Worm (Caenorhabditis elegans) whole organism, mixed stage, embryonic: ENCODE data around the gene str-89.

Experiments
- M03D4.4 ChIP-seq: sonication (generic microtip); optimal IDR thresholded peaks from 2 replicates; lab custom pipeline; 2017; ENCODE audit warnings: mild to moderate bottlenecking, missing genetic modification characterization, missing compliant biosample characterization
- bed-3 ChIP-seq: fragments of 200-800 bp; sonication (Bioruptor generic); optimal IDR thresholded peaks from 3 replicates; lab custom pipeline; 2018; ENCODE audit warnings: mild to moderate bottlenecking, missing genetic modification characterization, moderate library complexity, missing compliant biosample characterization
- blmp-1 ChIP-seq: fragments of 150-350 bp; optimal IDR thresholded peaks from 2 replicates; lab custom pipeline; 2014; ENCODE audit warnings: missing biosample characterization, missing genetic modification characterization
- ceh-39 ChIP-seq: fragments of 150-350 bp; optimal IDR thresholded peaks from 2 replicates; lab custom pipeline; 2014; ENCODE audit warnings: missing biosample characterization, missing genetic modification characterization
- ceh-43 ChIP-seq: fragments of 200-800 bp; sonication (Bioruptor generic); optimal IDR thresholded peaks from 2 replicates; lab custom pipeline; 2018; ENCODE audit warnings: mild to moderate bottlenecking, missing genetic modification characterization, moderate library complexity, missing compliant biosample characterization
- ceh-83 ChIP-seq: fragments of 200-800 bp; sonication (Bioruptor generic); optimal IDR thresholded peaks from 2 replicates; lab custom pipeline; 2018; ENCODE audit warnings: mild to moderate bottlenecking, missing genetic modification characterization, missing compliant biosample characterization
- ces-1 ChIP-seq: fragments of 150-350 bp; optimal IDR thresholded peaks from 2 replicates; lab custom pipeline; 2014; ENCODE audit warnings: missing biosample characterization, missing genetic modification reagents, missing genetic modification characterization
- cnd-1 ChIP-seq: fragments of 200-800 bp; sonication (Bioruptor generic); optimal IDR thresholded peaks from 2 replicates; lab custom pipeline; 2018; ENCODE audit warnings: mild to moderate bottlenecking, missing genetic modification characterization, missing compliant biosample characterization
- drap-1 ChIP-seq: fragments of 200-800 bp; sonication (Bioruptor generic); optimal IDR thresholded peaks from 3 replicates; lab custom pipeline; 2018; ENCODE audit warnings: mild to moderate bottlenecking, missing genetic modification characterization, missing compliant biosample characterization
- elt-1 ChIP-seq: sonication (generic microtip); optimal IDR thresholded peaks from 2 replicates; lab custom pipeline; 2017; ENCODE audit warnings: missing genetic modification characterization, mild to moderate bottlenecking, missing compliant biosample characterization, antibody characterized with exemption, moderate library complexity, borderline replicate concordance; ENCODE audit not compliant: insufficient read depth
- elt-3 ChIP-seq: fragments of 150-350 bp; optimal IDR thresholded peaks from 2 replicates; lab custom pipeline; 2014; ENCODE audit warnings: missing biosample characterization, missing genetic modification characterization
- flh-1 ChIP-seq: fragments of 200-800 bp; sonication (Bioruptor generic); optimal IDR thresholded peaks from 2 replicates; lab custom pipeline; 2018; ENCODE audit warnings: mild to moderate bottlenecking, missing genetic modification characterization, moderate library complexity, missing compliant biosample characterization
- ham-2 ChIP-seq: fragments of 200-800 bp; sonication (Bioruptor generic); optimal IDR thresholded peaks from 2 replicates; lab custom pipeline; 2018; ENCODE audit warnings: mild to moderate bottlenecking, missing genetic modification characterization, missing compliant biosample characterization
- hlh-1 ChIP-seq: fragments of 150-350 bp; optimal IDR thresholded peaks from 2 replicates; lab custom pipeline; 2014; ENCODE audit warnings: missing biosample characterization, missing genetic modification reagents, missing genetic modification characterization
- lin-13 ChIP-seq: fragments of 150-350 bp; optimal IDR thresholded peaks from 2 replicates; lab custom pipeline; 2014; ENCODE audit warnings: missing biosample characterization, missing genetic modification characterization
- lin-32 ChIP-seq: fragments of 200-800 bp; sonication (Bioruptor generic); optimal IDR thresholded peaks from 2 replicates; lab custom pipeline; 2018; ENCODE audit warnings: mild to moderate bottlenecking, missing genetic modification characterization, missing compliant biosample characterization
- lsy-2 ChIP-seq: fragments of 150-350 bp; optimal IDR thresholded peaks from 2 replicates; lab custom pipeline; 2014; ENCODE audit warnings: missing biosample characterization, missing genetic modification characterization
- mab-5 ChIP-seq: fragments of 150-350 bp; optimal IDR thresholded peaks from 2 replicates; lab custom pipeline; 2014; ENCODE audit warnings: missing biosample characterization, missing genetic modification characterization
- mep-1 ChIP-seq: fragments of 150-350 bp; optimal IDR thresholded peaks from 2 replicates; lab custom pipeline; 2017; ENCODE audit warnings: missing biosample characterization, missing genetic modification reagents, missing genetic modification characterization, inconsistent platforms
- nhr-2 ChIP-seq: fragments of 150-350 bp; optimal IDR thresholded peaks from 2 replicates; lab custom pipeline; 2014; ENCODE audit warnings: missing biosample characterization, missing genetic modification characterization
- nhr-237 ChIP-seq: fragments of 150-350 bp; optimal IDR thresholded peaks from 2 replicates; lab custom pipeline; 2014; ENCODE audit warnings: missing biosample characterization, missing genetic modification characterization
- nhr-28 ChIP-seq: fragments of 150-350 bp; optimal IDR thresholded peaks from 2 replicates; lab custom pipeline; 2014; ENCODE audit warnings: missing biosample characterization, missing genetic modification characterization
- nhr-76 ChIP-seq: sonication (generic microtip); optimal IDR thresholded peaks from 2 replicates; lab custom pipeline; 2017; ENCODE audit warnings: missing biosample characterization, missing genetic modification characterization
- pha-4 ChIP-seq: fragments of 150-350 bp; optimal IDR thresholded peaks from 2 replicates; lab custom pipeline; 2018; ENCODE audit warnings: missing biosample characterization, missing genetic modification reagents, missing genetic modification characterization
- sem-2 ChIP-seq: fragments of 200-800 bp; sonication (Bioruptor generic); optimal IDR thresholded peaks from 2 replicates; lab custom pipeline; 2018; ENCODE audit warnings: mild to moderate bottlenecking, missing genetic modification characterization, missing compliant biosample characterization
- snpc-4 ChIP-seq: fragments of 150-350 bp; optimal IDR thresholded peaks from 2 replicates; lab custom pipeline; 2014; ENCODE audit warnings: missing biosample characterization, missing genetic modification characterization
- sptf-1 ChIP-seq: sonication (generic microtip); optimal IDR thresholded peaks from 2 replicates; lab custom pipeline; 2017; ENCODE audit warnings: mild to moderate bottlenecking, missing genetic modification characterization, moderate library complexity, missing compliant biosample characterization
- tbx-8 ChIP-seq: fragments of 200-800 bp; sonication (Bioruptor generic); optimal IDR thresholded peaks from 2 replicates; lab custom pipeline; 2018; ENCODE audit warnings: mild to moderate bottlenecking, missing genetic modification characterization, moderate library complexity, missing compliant biosample characterization
- unc-120 ChIP-seq: sonication (generic microtip); optimal IDR thresholded peaks from 2 replicates; lab custom pipeline; 2017; ENCODE audit warnings: missing genetic modification characterization, missing compliant biosample characterization; ENCODE audit not compliant: poor library complexity, severe bottlenecking
- unc-39 ChIP-seq: fragments of 150-350 bp; optimal IDR thresholded peaks from 2 replicates; lab custom pipeline; 2014; ENCODE audit warnings: missing biosample characterization, missing genetic modification characterization
- unc-62 ChIP-seq: fragments of 150-350 bp; optimal IDR thresholded peaks from 2 replicates; lab custom pipeline; 2014; ENCODE audit warnings: missing biosample characterization, missing genetic modification reagents, missing genetic modification characterization
- zip-8 ChIP-seq: fragments of 150-350 bp; optimal IDR thresholded peaks from 2 replicates; lab custom pipeline; 2014; ENCODE audit warnings: missing biosample characterization, missing genetic modification characterization

The str-89 gene

DNA sequence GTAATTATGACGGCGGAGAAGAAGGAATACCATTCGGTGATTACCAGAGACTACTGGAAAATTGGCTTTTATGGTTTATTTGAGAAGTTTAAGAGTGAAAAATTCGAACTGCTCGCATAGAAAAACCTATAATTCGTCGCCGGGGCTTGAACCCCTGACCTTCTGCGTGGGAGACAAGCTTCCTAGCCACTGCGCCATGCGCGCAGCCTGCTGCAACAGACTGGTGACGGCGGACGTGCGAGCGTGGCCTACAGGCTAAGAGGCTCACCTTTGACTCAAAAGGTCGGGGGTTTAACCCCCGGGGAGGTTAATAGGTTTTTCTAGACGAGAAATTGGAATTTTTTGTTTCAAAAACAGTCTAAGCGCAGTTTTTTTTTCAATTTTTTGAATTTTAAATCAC lies 4.3 kb upstream of the str-89 start:
- no peak for TF ChIP-seq lsy-2 (tag; lab: Kevin White, UChicago)
- TF ChIP-seq mab-5 (tag; lab: Kevin White, UChicago) = no peak
- TF ChIP-seq ham-2 = no peak
- no peak for TF ChIP-seq hlh-1 (tag; lab: Kevin White, UChicago)
- TF ChIP-seq tbx-8 = no peak
- no peak for TF ChIP-seq snpc-4 (tag; lab: Kevin White, UChicago)
- TF ChIP-seq pha-4 (tag; lab: Kevin White, UChicago) = no peak
- no peak for TF ChIP-seq drap-1
- no peak for TF ChIP-seq nhr-28 (tag; lab: Kevin White, UChicago)
- no peak for TF ChIP-seq ces-1
- no peak for TF ChIP-seq zip-8 (tag; lab: Kevin White, UChicago)
- no peak for TF ChIP-seq lin-13 (tag; lab: Kevin White, UChicago)
- TF ChIP-seq flh-1 (GFP tag; lab: Kevin White, UChicago) = no peak
- TF ChIP-seq nhr-2 (tag; lab: Kevin White, UChicago) = no peak

DNA sequence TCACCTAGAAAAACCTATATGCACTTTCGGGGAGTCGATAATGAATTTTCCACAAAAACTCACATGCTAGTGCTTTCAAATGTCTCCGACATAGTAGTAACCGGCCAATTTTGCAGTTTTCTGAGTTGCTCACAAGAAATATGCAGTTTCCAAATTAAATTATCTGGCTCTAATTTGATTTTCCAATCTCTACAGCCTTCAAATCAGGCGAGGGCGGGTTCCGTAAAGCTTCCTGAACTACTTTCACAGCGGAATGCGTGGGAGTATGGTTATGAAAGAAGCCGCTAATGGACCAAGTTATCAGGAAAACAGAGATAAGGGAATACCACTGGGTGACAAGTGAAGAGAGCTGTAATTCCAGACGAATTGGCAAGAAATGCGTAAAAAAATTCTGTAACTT lies 2.7 kb upstream of the str-89 start, which contains the start of gene F59A1.11:
F59A1.11 (minus strand) TSS at position 101 of the 400 bp plus-strand sequence.
- TF ChIP-seq mep-1 (no peak), snpc-4 (tag; lab: Kevin White, UChicago) (no peak), nhr-237 (tag; lab: Kevin White, UChicago) (no peak), ces-1 (no peak), hlh-1 (tag; lab: Kevin White, UChicago) (no peak), ceh-39 (tag; lab: Kevin White, UChicago) (no peak), nhr-76 (tag; lab: Kevin White, UChicago) (no peak), nhr-2 (tag; lab: Kevin White, UChicago) (no peak), ceh-83 (GFP tag; lab: Kevin White, UChicago) (no peak), sptf-1 (tag; lab: Kevin White, UChicago) (no peak), mab-5 (tag; lab: Kevin White, UChicago) (no peak), cnd-1 (tag; lab: Kevin White, UChicago) (no peak), ham-2 (no peak), zip-8 (tag; lab: Kevin White, UChicago) (no peak), unc-39 (tag; lab: Kevin White, UChicago) (no peak), ceh-43 (GFP tag; lab: Kevin White, UChicago) (no peak), flh-1 (GFP tag; lab: Kevin White, UChicago) (no peak), elt-3 (no peak), nhr-28 (tag; lab: Kevin White, UChicago) (no peak), lsy-2 (tag; lab: Kevin White, UChicago) (no peak)

DNA sequence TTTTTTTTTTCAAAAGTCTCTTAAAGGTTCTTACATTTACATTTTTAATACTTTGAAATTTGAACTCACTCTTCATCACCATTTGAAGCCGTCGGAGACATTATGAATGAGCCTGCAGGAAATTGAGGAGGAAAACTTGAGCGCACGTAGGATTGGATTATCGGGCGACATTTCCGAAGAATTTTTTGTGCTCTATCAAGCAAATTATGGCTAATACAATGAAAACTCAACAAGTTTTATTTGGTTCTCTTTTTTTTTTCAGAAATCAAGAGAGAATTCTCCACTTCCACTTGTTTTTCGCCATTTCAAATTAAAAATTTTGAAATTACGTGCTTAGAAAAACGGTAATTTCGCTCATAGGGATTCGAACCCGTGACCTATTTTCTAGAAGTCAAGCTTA lies 955 bp upstream of the str-89 start, which contains the start of gene F59A1.12:
F59A1.12 (minus strand) TSS at position 101 of the 400 bp plus-strand sequence.
- TF ChIP-seq pha-4 (tag; lab: Kevin White, UChicago) = no peak
- TF ChIP-seq bed-3 = no peak
- no peak for TF ChIP-seq flh-1 (GFP tag; lab: Kevin White, UChicago)
- TF ChIP-seq ceh-83 (GFP tag; lab: Kevin White, UChicago) = no peak
- TF ChIP-seq nhr-237 (tag; lab: Kevin White, UChicago) = no peak
- no peak for TF ChIP-seq lin-13 (tag; lab: Kevin White, UChicago)
- no peak for TF ChIP-seq unc-62 (GFP tag; lab: Kevin White, UChicago)
- no peak for TF ChIP-seq elt-1 (tag; lab: Kevin White, UChicago)
- no peak for TF ChIP-seq ham-2
- TF ChIP-seq snpc-4 (tag; lab: Kevin White, UChicago) = no peak
- no peak for TF ChIP-seq lin-32 (GFP tag; lab: Kevin White, UChicago)
- TF ChIP-seq mab-5 (tag; lab: Kevin White, UChicago) = no peak
- no peak for TF ChIP-seq tbx-8
- TF ChIP-seq sptf-1 (tag; lab: Kevin White, UChicago) = no peak
- TF ChIP-seq nhr-2 (tag; lab: Kevin White, UChicago) = no peak
- TF ChIP-seq M03D4.4 (tag; lab: Kevin White, UChicago) = no peak
- no peak for TF ChIP-seq sem-2
- TF ChIP-seq blmp-1 = no peak
- no peak for TF ChIP-seq unc-120

DNA sequence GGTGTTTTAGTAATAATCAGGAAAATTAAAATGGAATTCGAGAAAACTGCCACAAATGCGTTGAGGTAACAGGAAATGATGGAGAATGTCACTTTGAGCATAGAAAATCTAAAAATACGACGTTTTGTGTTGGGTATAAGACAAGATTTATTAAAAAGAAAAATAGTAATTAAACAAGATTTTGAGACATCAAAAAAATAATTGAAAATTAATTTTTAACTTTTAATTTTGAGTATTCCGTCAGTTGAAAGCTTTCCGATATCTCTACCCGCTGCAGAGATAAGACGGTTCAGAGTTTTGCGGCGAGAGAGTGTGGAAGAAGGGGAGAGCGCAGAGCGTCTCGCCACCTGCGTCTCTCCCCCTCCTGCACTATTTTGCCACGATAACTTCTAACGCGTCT lies 4.7 kb downstream of the str-89 start, which contains the start of gene str-93:
str-93 (minus strand) TSS at position 101 of the 400 bp plus-strand sequence.
- TF ChIP-seq ham-2 (no peak), elt-1 (tag; lab: Kevin White, UChicago) (no peak)
